Worm (Caenorhabditis elegans) whole organism, L1 larva: Measurements from ENCODE around the gene ZK1307.1.
A peak's percentile ranks its signal among the peaks of the same experiment; 100 is the strongest.

ENCODE experiments used
- C16A3.4 ChIP-seq: fragments of 150-350 bp; optimal IDR thresholded peaks from 2 replicates; lab custom pipeline; 2014; ENCODE audit warnings: missing biosample characterization, missing genetic modification characterization
- alr-1 ChIP-seq: fragments of 200-800 bp; sonication (Bioruptor generic); optimal IDR thresholded peaks from 2 replicates; lab custom pipeline; 2018; ENCODE audit warnings: borderline replicate concordance, mild to moderate bottlenecking, missing genetic modification characterization, missing compliant biosample characterization
- aly-2 ChIP-seq: fragments of 150-350 bp; optimal IDR thresholded peaks from 2 replicates; lab custom pipeline; 2014; ENCODE audit warnings: missing biosample characterization, missing genetic modification characterization
- ama-1 ChIP-seq: fragments of 150-350 bp; optimal IDR thresholded peaks from 2 replicates; lab custom pipeline; 2014
- blmp-1 ChIP-seq: fragments of 150-350 bp; optimal IDR thresholded peaks from 2 replicates; lab custom pipeline; 2014; ENCODE audit warnings: missing biosample characterization, missing genetic modification characterization
- ceh-8 ChIP-seq: fragments of 200-800 bp; sonication (Bioruptor generic); optimal IDR thresholded peaks from 2 replicates; lab custom pipeline; 2018; ENCODE audit warnings: mild to moderate bottlenecking, missing genetic modification characterization, moderate library complexity, missing compliant biosample characterization
- ceh-82 ChIP-seq, 3 experiments: fragments of 150-350 bp in 1 of 3; sonication (generic microtip) in 2 of 3; optimal IDR thresholded peaks; 2 replicates each; lab custom pipeline; 2014 to 2017; ENCODE audit warnings: missing biosample characterization in 3 of 3, missing genetic modification characterization in 3 of 3
- ceh-88 ChIP-seq: fragments of 200-800 bp; sonication (Bioruptor generic); IDR thresholded peaks from 2 replicates; pipeline ENCODE4 v1.3.6; 2022; ENCODE audit warnings: missing genetic modification characterization, missing compliant biosample characterization
- ceh-90 ChIP-seq: sonication (generic microtip); optimal IDR thresholded peaks from 2 replicates; lab custom pipeline; 2016; ENCODE audit warnings: missing genetic modification characterization, missing compliant biosample characterization
- ces-1 ChIP-seq: fragments of 150-350 bp; optimal IDR thresholded peaks from 2 replicates; lab custom pipeline; 2014; ENCODE audit warnings: missing biosample characterization, missing genetic modification reagents, missing genetic modification characterization
- dpl-1 ChIP-seq, 3 experiments: fragments of 150-350 bp in 2 of 3; sonication (generic microtip) in 1 of 3; optimal IDR thresholded peaks; 2 replicates each; lab custom pipeline; 2014 to 2017; ENCODE audit warnings: missing biosample characterization in 3 of 3, missing genetic modification characterization in 3 of 3, missing genetic modification reagents in 3 of 3
- dsc-1 ChIP-seq: sonication (generic microtip); optimal IDR thresholded peaks from 2 replicates; lab custom pipeline; 2016; ENCODE audit warnings: mild to moderate bottlenecking, missing genetic modification characterization, missing compliant biosample characterization
- efl-1 ChIP-seq, 4 experiments: fragments of 150-350 bp; optimal IDR thresholded peaks in 3 of 4; peaks in 1 of 4; 1 replicate in 1 of 4; 2 replicates in 3 of 4; lab custom pipeline; 2014; ENCODE audit warnings: missing biosample characterization in 2 of 4, missing genetic modification characterization in 2 of 4, missing genetic modification reagents in 2 of 4
- egl-27 ChIP-seq, 2 experiments: fragments of 150-350 bp in 1 of 2; sonication (generic microtip); optimal IDR thresholded peaks; 3 replicates each; lab custom pipeline; 2017 to 2018; ENCODE audit warnings: missing biosample characterization in 2 of 2, missing genetic modification characterization in 2 of 2, missing genetic modification reagents in 2 of 2
- elt-2 ChIP-seq: sonication (generic microtip); optimal IDR thresholded peaks from 2 replicates; lab custom pipeline; 2016; ENCODE audit warnings: missing genetic modification characterization, mild to moderate bottlenecking, inconsistent platforms, missing compliant biosample characterization, missing genetic modification reagents
- elt-3 ChIP-seq, 6 experiments: fragments of 150-350 bp in 1 of 6; sonication (generic microtip); optimal IDR thresholded peaks; 2 replicates each; lab custom pipeline; 2017 to 2018; ENCODE audit warnings: missing biosample characterization in 6 of 6, missing genetic modification characterization in 6 of 6, inconsistent platforms in 1 of 6
- jun-1 ChIP-seq: fragments of 150-350 bp; optimal IDR thresholded peaks from 2 replicates; lab custom pipeline; 2014; ENCODE audit warnings: missing biosample characterization, missing genetic modification reagents, missing genetic modification characterization
- lin-14 ChIP-seq: fragments of 200-800 bp; sonication (Bioruptor generic); optimal IDR thresholded peaks from 2 replicates; lab custom pipeline; 2018; ENCODE audit warnings: mild to moderate bottlenecking, missing genetic modification characterization, moderate library complexity, missing compliant biosample characterization
- lin-35 ChIP-seq, 2 experiments: fragments of 150-350 bp; optimal IDR thresholded peaks; 2 replicates each; lab custom pipeline; 2014; ENCODE audit warnings: missing biosample characterization in 2 of 2, missing genetic modification characterization in 2 of 2, missing genetic modification reagents in 2 of 2
- lsy-2 ChIP-seq, 2 experiments: fragments of 150-350 bp; optimal IDR thresholded peaks; 2 replicates each; lab custom pipeline; 2014; ENCODE audit warnings: missing biosample characterization in 2 of 2, missing genetic modification characterization in 2 of 2
- mdl-1 ChIP-seq, 2 experiments: fragments of 150-350 bp; optimal IDR thresholded peaks; 2 replicates each; lab custom pipeline; 2014 to 2017; ENCODE audit warnings: missing biosample characterization in 2 of 2, missing genetic modification characterization in 2 of 2, inconsistent platforms in 1 of 2
- mep-1 ChIP-seq: fragments of 150-350 bp; optimal IDR thresholded peaks from 2 replicates; lab custom pipeline; 2014; ENCODE audit warnings: missing biosample characterization, missing genetic modification characterization
- nhr-19 ChIP-seq: fragments of 200-800 bp; sonication (Bioruptor generic); conservative IDR thresholded peaks from 2 replicates; pipeline ENCODE4 v1.3.6; 2022; ENCODE audit warnings: missing genetic modification characterization, missing compliant biosample characterization
- nhr-20 ChIP-seq: sonication (generic microtip); optimal IDR thresholded peaks from 2 replicates; lab custom pipeline; 2016; ENCODE audit warnings: mild to moderate bottlenecking, missing genetic modification characterization, missing compliant biosample characterization
- nhr-237 ChIP-seq: fragments of 150-350 bp; optimal IDR thresholded peaks from 2 replicates; lab custom pipeline; 2014; ENCODE audit warnings: missing biosample characterization, missing genetic modification characterization
- nhr-47 ChIP-seq: sonication (generic microtip); optimal IDR thresholded peaks from 2 replicates; lab custom pipeline; 2016; ENCODE audit warnings: mild to moderate bottlenecking, missing genetic modification characterization, moderate library complexity, missing compliant biosample characterization
- nhr-71 ChIP-seq: sonication (generic microtip); optimal IDR thresholded peaks from 2 replicates; lab custom pipeline; 2016; ENCODE audit warnings: mild to moderate bottlenecking, missing genetic modification characterization, moderate library complexity, missing compliant biosample characterization
- nhr-77 ChIP-seq: fragments of 150-350 bp; optimal IDR thresholded peaks from 2 replicates; lab custom pipeline; 2014; ENCODE audit warnings: missing biosample characterization, missing genetic modification characterization
- nhr-85 ChIP-seq: sonication (generic microtip); peaks from one replicate; lab custom pipeline; 2016; ENCODE audit warnings: missing genetic modification characterization, inconsistent platforms, missing compliant biosample characterization
- nhr-90 ChIP-seq: sonication (generic microtip); optimal IDR thresholded peaks from 2 replicates; lab custom pipeline; 2016; ENCODE audit warnings: mild to moderate bottlenecking, missing genetic modification characterization, missing compliant biosample characterization; ENCODE audit not compliant: poor library complexity
- rnt-1 ChIP-seq: sonication (generic microtip); optimal IDR thresholded peaks from 2 replicates; lab custom pipeline; 2016; ENCODE audit warnings: mild to moderate bottlenecking, missing genetic modification characterization, moderate library complexity, missing compliant biosample characterization
- skn-1 ChIP-seq: fragments of 150-350 bp; optimal IDR thresholded peaks from 2 replicates; lab custom pipeline; 2014; ENCODE audit warnings: missing biosample characterization, missing genetic modification characterization
- snpc-4 ChIP-seq: fragments of 150-350 bp; optimal IDR thresholded peaks from 2 replicates; lab custom pipeline; 2014; ENCODE audit warnings: missing biosample characterization, missing genetic modification characterization
- snu-23 ChIP-seq: sonication (generic microtip); optimal IDR thresholded peaks from 2 replicates; lab custom pipeline; 2016; ENCODE audit warnings: missing genetic modification characterization, missing compliant biosample characterization
- sox-4 ChIP-seq: sonication (generic microtip); optimal IDR thresholded peaks from 2 replicates; lab custom pipeline; 2016; ENCODE audit warnings: missing genetic modification characterization, missing compliant biosample characterization
- swsn-7 ChIP-seq: sonication (generic microtip); optimal IDR thresholded peaks from 2 replicates; lab custom pipeline; 2016; ENCODE audit warnings: missing genetic modification characterization, missing compliant biosample characterization
- tbx-2 ChIP-seq: sonication (generic microtip); optimal IDR thresholded peaks from 2 replicates; lab custom pipeline; 2016; ENCODE audit warnings: missing genetic modification characterization, missing compliant biosample characterization
- unc-130 ChIP-seq: fragments of 150-350 bp; optimal IDR thresholded peaks from 2 replicates; lab custom pipeline; 2017; ENCODE audit warnings: missing biosample characterization, missing genetic modification characterization, inconsistent platforms
- unc-98 ChIP-seq: fragments of 200-800 bp; sonication (Bioruptor generic); IDR thresholded peaks from 2 replicates; pipeline ENCODE4 v1.3.6; 2022; ENCODE audit warnings: missing genetic modification characterization, missing compliant biosample characterization
- xbp-1 ChIP-seq: sonication (generic microtip); optimal IDR thresholded peaks from 2 replicates; lab custom pipeline; 2016; ENCODE audit warnings: missing genetic modification characterization, missing compliant biosample characterization

ZK1307.1 gene

ce11 chrII:9619402-9619862 lies 35.9 kb downstream of the ZK1307.1 start:
- TF ChIP-seq rnt-1 (peak; percentile 71), nhr-77 (tag; lab: Kevin White, UChicago) (no peak), elt-2 (tag; lab: Kevin White, UChicago) (peak; percentile 62), ama-1 (peak; percentile 81), lin-14 (GFP tag; lab: Kevin White, UChicago) (peak; percentile 87), ceh-88 (no peak), nhr-237 (tag; lab: Kevin White, UChicago) (no peak), ces-1 (GFP tag; lab: Kevin White, UChicago) (no peak), nhr-19 (peak; percentile 61), snu-23 (GFP tag; lab: Kevin White, UChicago) (peak; percentile 79), skn-1 (tag; lab: Kevin White, UChicago) (peak; percentile 32), dpl-1 (GFP tag; optimal IDR thresholded peaks at IDR 0.05; lab: Kevin White, UChicago) (peak in 1 of 3 experiments; percentile 17), efl-1 (optimal IDR thresholded peaks at IDR 0.05; lab: Kevin White, UChicago) (peak; percentile 33 to 43), efl-1 (GFP tag; optimal IDR thresholded peaks at IDR 0.05 in 1 of 2; lab: Kevin White, UChicago) (no peak), tbx-2 (tag; lab: Kevin White, UChicago) (peak; percentile 0), egl-27 (tag; optimal IDR thresholded peaks at IDR 0.05; lab: Kevin White, UChicago) (peak; percentile 2 to 38), snpc-4 (tag; lab: Kevin White, UChicago) (no peak), lin-35 (GFP tag; optimal IDR thresholded peaks at IDR 0.05; lab: Kevin White, UChicago) (peak; percentile 4 to 64), blmp-1 (tag; lab: Kevin White, UChicago) (peak; percentile 79), mep-1 (tag; lab: Kevin White, UChicago) (peak; percentile 59), C16A3.4 (tag; lab: Kevin White, UChicago) (peak; percentile 61), nhr-71 (tag; lab: Kevin White, UChicago) (peak; percentile 80), ceh-90 (tag; lab: Kevin White, UChicago) (no peak), unc-98 (GFP tag; lab: Robert Waterston, UW) (no peak), aly-2 (tag; lab: Kevin White, UChicago) (peak; percentile 30), jun-1 (tag; lab: Kevin White, UChicago) (peak; percentile 59), unc-130 (tag; lab: Kevin White, UChicago) (peak; percentile 59), nhr-90 (tag; lab: Kevin White, UChicago) (peak; percentile 72), lsy-2 (tag; optimal IDR thresholded peaks at IDR 0.05; lab: Kevin White, UChicago) (peak; percentile 26 to 55), dsc-1 (tag; lab: Kevin White, UChicago) (peak; percentile 40), sox-4 (tag; lab: Kevin White, UChicago) (no peak), mdl-1 (tag; optimal IDR thresholded peaks at IDR 0.05; lab: Kevin White, UChicago) (peak in 1 of 2 experiments; percentile 70), nhr-47 (peak; percentile 17), elt-3 (tag; optimal IDR thresholded peaks at IDR 0.05; lab: Kevin White, UChicago) (peak in 5 of 6 experiments; percentile 23 to 79 (median 64)), ceh-82 (tag; optimal IDR thresholded peaks at IDR 0.05; lab: Kevin White, UChicago) (peak in 2 of 3 experiments; percentile 18 to 35), swsn-7 (tag; lab: Kevin White, UChicago) (peak; percentile 36), xbp-1 (tag; lab: Kevin White, UChicago) (peak; percentile 25), nhr-85 (tag; lab: Kevin White, UChicago) (peak; percentile 87), nhr-20 (tag; lab: Kevin White, UChicago) (peak; percentile 72)

- no peak for TF ChIP-seq skn-1 (tag; lab: Kevin White, UChicago)
- TF ChIP-seq ceh-8 = no peak
- TF ChIP-seq alr-1 (tag; lab: Kevin White, UChicago) = no peak
- TF ChIP-seq nhr-85 (tag; lab: Kevin White, UChicago) = peak; percentile 26
- TF ChIP-seq efl-1 (optimal IDR thresholded peaks at IDR 0.05; lab: Kevin White, UChicago) = no peak
- TF ChIP-seq efl-1 (GFP tag; optimal IDR thresholded peaks at IDR 0.05 in 1 of 2; lab: Kevin White, UChicago) = peak in 1 of 2 experiments; percentile 39
- no peak for TF ChIP-seq nhr-237 (tag; lab: Kevin White, UChicago)
These were observed 36.6 kb downstream of the ZK1307.1 start for ce11 chrII:9618759-9619158.
